Fruit fly (Drosophila melanogaster) whole organism, embryonic: ENCODE results near the gene CG9044.
A peak's percentile ranks its signal among the peaks of the same experiment; 100 is the strongest.

Experiments
- B-H1 ChIP-seq: fragments of 200-800 bp; sonication (Bioruptor generic); IDR thresholded peaks from 3 replicates; pipeline ENCODE4 v1.3.6; 2022; ENCODE audit warnings: missing biosample characterization, missing genetic modification characterization
- CG10267 ChIP-seq: fragments of 200-800 bp; sonication (Bioruptor generic); optimal IDR thresholded peaks from 2 replicates; lab custom pipeline; 2018; ENCODE audit warnings: missing biosample characterization, mild to moderate bottlenecking, missing genetic modification characterization, moderate library complexity
- CG12104 ChIP-seq: fragments of 200-800 bp; sonication (Bioruptor generic); optimal IDR thresholded peaks from 3 replicates; lab custom pipeline; 2016; ENCODE audit warnings: missing biosample characterization, missing genetic modification characterization
- CG13123 ChIP-seq: fragments of 200-800 bp; sonication (Bioruptor generic); optimal IDR thresholded peaks from 2 replicates; lab custom pipeline; 2016; ENCODE audit warnings: missing biosample characterization, missing genetic modification characterization
- CG15073 ChIP-seq: fragments of 200-800 bp; sonication (Bioruptor generic); optimal IDR thresholded peaks from 2 replicates; lab custom pipeline; 2016; ENCODE audit warnings: missing biosample characterization, missing genetic modification characterization
- CG16813 ChIP-seq: fragments of 200-800 bp; sonication (Bioruptor generic); IDR thresholded peaks from 3 replicates; pipeline ENCODE4 v1.3.6; 2022; ENCODE audit warnings: missing biosample characterization, missing genetic modification characterization; ENCODE audit not compliant: partially characterized antibody
- CG17361 ChIP-seq: fragments of 200-800 bp; sonication (Bioruptor generic); IDR thresholded peaks from 3 replicates; pipeline ENCODE4 v1.3.6; 2022; ENCODE audit warnings: missing biosample characterization, missing genetic modification characterization
- CG18262 ChIP-seq: fragments of 200-800 bp; optimal IDR thresholded peaks from 3 replicates; lab custom pipeline; 2019; ENCODE audit warnings: missing biosample characterization, mild to moderate bottlenecking, missing genetic modification characterization, moderate library complexity
- CG2120 ChIP-seq: fragments of 200-800 bp; sonication (Bioruptor generic); optimal IDR thresholded peaks from 3 replicates; lab custom pipeline; 2016; ENCODE audit warnings: missing biosample characterization, missing genetic modification characterization
- CG2199 ChIP-seq: fragments of 200-800 bp; sonication (Bioruptor generic); IDR thresholded peaks from 3 replicates; pipeline ENCODE4 v1.3.6; 2022; ENCODE audit warnings: missing biosample characterization, missing genetic modification characterization
- CG2202 ChIP-seq: fragments of 200-800 bp; sonication (Bioruptor generic); optimal IDR thresholded peaks from 2 replicates; lab custom pipeline; 2018; ENCODE audit warnings: missing biosample characterization, mild to moderate bottlenecking, missing genetic modification characterization
- CG5180 ChIP-seq: fragments of 200-800 bp; sonication (Bioruptor generic); optimal IDR thresholded peaks from 3 replicates; lab custom pipeline; 2017; ENCODE audit warnings: missing biosample characterization, missing genetic modification characterization, mild to moderate bottlenecking, moderate library complexity, missing genetic modification reagents
- CG6272 ChIP-seq: fragments of 200-800 bp; sonication (Bioruptor generic); IDR thresholded peaks from 2 replicates; pipeline ENCODE4 v1.3.6; 2022; ENCODE audit warnings: missing biosample characterization, missing genetic modification characterization
- CG7745 ChIP-seq: fragments of 200-800 bp; sonication (Bioruptor generic); optimal IDR thresholded peaks from 2 replicates; lab custom pipeline; 2018; ENCODE audit warnings: missing biosample characterization, mild to moderate bottlenecking, missing genetic modification characterization, moderate library complexity
- CG7963 ChIP-seq: fragments of 200-800 bp; sonication (Bioruptor generic); IDR thresholded peaks from 3 replicates; pipeline ENCODE4 v1.3.6; 2022; ENCODE audit warnings: missing biosample characterization, missing genetic modification characterization; ENCODE audit not compliant: partially characterized antibody
- CG9932 ChIP-seq: fragments of 200-800 bp; sonication (Bioruptor generic); IDR thresholded peaks from 2 replicates; pipeline ENCODE4 v1.3.6; 2022; ENCODE audit warnings: missing biosample characterization, missing genetic modification characterization
- D19B ChIP-seq: fragments of 200-800 bp; sonication (Bioruptor generic); optimal IDR thresholded peaks from 2 replicates; lab custom pipeline; 2017; ENCODE audit warnings: missing biosample characterization, mild to moderate bottlenecking, missing genetic modification characterization
- Dbx ChIP-seq: fragments of 200-800 bp; sonication (Bioruptor generic); IDR thresholded peaks from 3 replicates; pipeline ENCODE4 v1.3.6; 2022; ENCODE audit warnings: missing biosample characterization, missing genetic modification characterization
- Drgx ChIP-seq: fragments of 200-800 bp; sonication (Bioruptor generic); IDR thresholded peaks from 2 replicates; pipeline ENCODE4 v1.3.6; 2022; ENCODE audit warnings: missing biosample characterization, missing genetic modification characterization
- Ets65A ChIP-seq: fragments of 200-800 bp; sonication (Bioruptor generic); peaks from one replicate; lab custom pipeline; 2016; ENCODE audit warnings: missing biosample characterization, missing genetic modification characterization
- GATAe ChIP-seq: fragments of 200-800 bp; sonication (Bioruptor generic); conservative IDR thresholded peaks from 2 replicates; pipeline ENCODE4 v1.3.6; 2022; ENCODE audit warnings: missing biosample characterization, missing genetic modification characterization
- H2.0 ChIP-seq: fragments of 200-800 bp; sonication (Bioruptor generic); IDR thresholded peaks from 2 replicates; pipeline ENCODE4 v1.3.6; 2022; ENCODE audit warnings: missing biosample characterization, missing genetic modification characterization
- Lhr ChIP-seq: fragments of 200-800 bp; sonication (Bioruptor generic); optimal IDR thresholded peaks from 3 replicates; lab custom pipeline; 2017; ENCODE audit warnings: mild to moderate bottlenecking, missing biosample characterization, missing genetic modification reagents, missing genetic modification characterization
- Lim3 ChIP-seq: fragments of 200-800 bp; sonication (Bioruptor generic); IDR thresholded peaks from 2 replicates; pipeline ENCODE4 v1.3.6; 2022; ENCODE audit warnings: missing biosample characterization, missing genetic modification characterization
- MBD-R2 ChIP-seq: fragments of 200-800 bp; sonication (Bioruptor generic); IDR thresholded peaks from 2 replicates; pipeline ENCODE4 v1.3.6; 2022; ENCODE audit warnings: missing biosample characterization, missing genetic modification characterization
- Usf ChIP-seq: fragments of 200-800 bp; sonication (Bioruptor generic); optimal IDR thresholded peaks from 2 replicates; lab custom pipeline; 2017; ENCODE audit warnings: missing genotype, missing biosample characterization, missing genetic modification characterization
- abd-A ChIP-seq: fragments of 200-800 bp; sonication (Bioruptor generic); optimal IDR thresholded peaks from 3 replicates; lab custom pipeline; 2019; ENCODE audit warnings: missing biosample characterization, mild to moderate bottlenecking, missing genetic modification characterization, moderate library complexity
- ara ChIP-seq: fragments of 200-800 bp; sonication (Bioruptor generic); IDR thresholded peaks from 2 replicates; pipeline ENCODE4 v1.3.6; 2022; ENCODE audit warnings: missing biosample characterization, missing genetic modification characterization
- ato ChIP-seq: fragments of 200-800 bp; sonication (Bioruptor generic); IDR thresholded peaks from 2 replicates; pipeline ENCODE4 v1.3.6; 2022; ENCODE audit warnings: missing biosample characterization, missing genetic modification characterization; ENCODE audit not compliant: partially characterized antibody
- bsh ChIP-seq, 2 experiments: fragments of 200-800 bp; sonication (Bioruptor generic); optimal IDR thresholded peaks; 2 replicates each; lab custom pipeline; 2017 to 2018; ENCODE audit warnings: mild to moderate bottlenecking in 2 of 2, missing biosample characterization in 2 of 2, missing genetic modification characterization in 2 of 2, moderate library complexity in 1 of 2
- chinmo ChIP-seq: fragments of 200-800 bp; sonication (Bioruptor generic); IDR thresholded peaks from 4 replicates; pipeline ENCODE4 v1.3.6; 2022; ENCODE audit warnings: missing biosample characterization, missing genetic modification characterization; ENCODE audit not compliant: partially characterized antibody
- ci ChIP-seq: fragments of 200-800 bp; sonication (Bioruptor generic); IDR thresholded peaks from 3 replicates; pipeline ENCODE4 v1.3.6; 2022; ENCODE audit warnings: missing biosample characterization, missing genetic modification characterization
- ems ChIP-seq: fragments of 200-800 bp; sonication (Bioruptor generic); optimal IDR thresholded peaks from 3 replicates; lab custom pipeline; 2016; ENCODE audit warnings: missing biosample characterization, missing genetic modification characterization
- ewg ChIP-seq: fragments of 200-800 bp; sonication (Bioruptor generic); optimal IDR thresholded peaks from 3 replicates; lab custom pipeline; 2017; ENCODE audit warnings: mild to moderate bottlenecking, missing biosample characterization, missing genetic modification reagents, missing genetic modification characterization
- exex ChIP-seq: fragments of 200-800 bp; sonication (Bioruptor generic); optimal IDR thresholded peaks from 4 replicates; lab custom pipeline; 2018; ENCODE audit warnings: missing biosample characterization, mild to moderate bottlenecking, missing genetic modification characterization, moderate library complexity
- fu2 ChIP-seq: fragments of 200-800 bp; sonication (Bioruptor generic); optimal IDR thresholded peaks from 2 replicates; lab custom pipeline; 2016; ENCODE audit warnings: missing biosample characterization, missing genetic modification characterization
- hb ChIP-seq: fragments of 200-800 bp; sonication (Bioruptor generic); IDR thresholded peaks from 3 replicates; pipeline ENCODE4 v1.3.6; 2022; ENCODE audit warnings: missing biosample characterization, missing genetic modification characterization; ENCODE audit not compliant: partially characterized antibody
- lola ChIP-seq, 3 experiments: fragments of >200 bp in 2 of 3; fragments of 200-800 bp in 1 of 3; sonication (Bioruptor generic) in 1 of 3; optimal IDR thresholded peaks; 2 replicates each; lab custom pipeline; 2017 to 2019; ENCODE audit warnings: missing biosample characterization in 3 of 3, missing genetic modification characterization in 3 of 3, mild to moderate bottlenecking in 1 of 3, moderate library complexity in 1 of 3
- nom ChIP-seq: fragments of 200-800 bp; sonication (Bioruptor generic); optimal IDR thresholded peaks from 2 replicates; lab custom pipeline; 2017; ENCODE audit warnings: missing biosample characterization, missing genetic modification characterization, mild to moderate bottlenecking, moderate library complexity, missing genetic modification reagents
- otp ChIP-seq: fragments of 200-800 bp; sonication (Bioruptor generic); IDR thresholded peaks from 3 replicates; pipeline ENCODE4, ENCODE4 v1.3.6; 2022; ENCODE audit warnings: missing biosample characterization, missing genetic modification characterization
- ranshi ChIP-seq: fragments of 200-800 bp; sonication (Bioruptor generic); IDR thresholded peaks from 2 replicates; pipeline ENCODE4 v1.3.6; 2022; ENCODE audit warnings: missing biosample characterization, missing genetic modification characterization
- run ChIP-seq: fragments of 200-800 bp; sonication (Bioruptor generic); optimal IDR thresholded peaks from 3 replicates; lab custom pipeline; 2018; ENCODE audit warnings: missing biosample characterization, mild to moderate bottlenecking, missing genetic modification characterization
- sim ChIP-seq: fragments of 200-800 bp; sonication (Bioruptor generic); IDR thresholded peaks from 2 replicates; pipeline ENCODE4 v1.3.6; 2022; ENCODE audit warnings: missing biosample characterization, missing genetic modification characterization
- sug ChIP-seq: fragments of 200-800 bp; optimal IDR thresholded peaks from 2 replicates; lab custom pipeline; 2019; ENCODE audit warnings: missing biosample characterization, mild to moderate bottlenecking, missing genetic modification characterization, moderate library complexity
- tin ChIP-seq: fragments of 200-800 bp; sonication (Bioruptor generic); optimal IDR thresholded peaks from 3 replicates; lab custom pipeline; 2016; ENCODE audit warnings: missing biosample characterization, missing genetic modification characterization

CG9044 gene

DNA sequence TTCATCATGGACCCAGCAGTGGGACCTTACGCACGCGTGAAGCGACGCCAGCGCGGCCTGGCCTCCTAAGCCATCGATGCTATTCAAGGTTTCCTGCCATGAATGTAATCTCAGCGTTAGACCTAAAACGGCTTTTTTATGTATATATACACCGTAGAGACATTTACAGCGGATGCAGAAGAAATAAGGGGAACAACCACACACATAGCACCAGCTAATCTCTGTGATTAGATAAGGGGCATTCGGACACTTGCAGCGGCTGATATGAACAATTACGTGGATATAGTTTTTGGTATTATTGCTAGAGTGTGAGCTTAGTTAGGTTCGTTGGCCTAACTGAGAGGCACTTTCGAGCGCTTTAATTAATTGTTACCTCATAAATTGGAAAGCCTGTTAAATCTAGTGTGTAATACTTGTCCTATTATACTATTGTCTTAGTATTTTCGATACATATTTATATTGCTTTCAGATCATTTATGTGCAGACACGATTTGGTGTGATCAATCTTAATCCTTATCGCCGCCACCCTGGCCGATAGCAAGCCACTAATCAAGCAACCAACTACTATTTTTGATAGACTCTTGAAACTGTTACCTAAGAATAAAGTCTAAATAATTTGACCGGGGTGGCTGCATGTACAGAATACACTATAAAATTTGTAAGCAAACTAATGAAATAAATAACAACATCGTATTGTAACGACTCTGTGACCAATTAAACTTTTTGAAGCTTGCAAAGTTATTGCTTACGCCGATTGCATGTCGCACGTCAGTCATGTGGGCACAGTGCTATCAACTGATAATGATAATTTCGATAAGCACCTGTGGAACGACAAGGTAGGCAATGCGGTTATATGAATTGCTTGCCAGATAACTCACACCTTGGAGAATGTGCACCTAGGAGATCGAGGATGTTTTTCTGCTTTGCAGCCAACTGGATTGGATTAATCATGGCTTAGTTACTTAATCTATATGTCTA is 39.2 kb downstream of the CG9044 start (continued):
- TF ChIP-seq CG9932 (no peak), chinmo (GFP tag; lab: Robert Waterston, UW) (peak; percentile 53; the same call in 1 of the 4 replicates), otp (GFP tag; lab: Robert Waterston, UW) (no peak), exex (tag; lab: Kevin White, UChicago) (peak; percentile 78), fu2 (no peak), hb (GFP tag; lab: Robert Waterston, UW) (no peak), ems (GFP tag; lab: Kevin White, UChicago) (no peak), GATAe (GFP tag; lab: Robert Waterston, UW) (peak; percentile 64; the same call in 1 of the 2 replicates), CG16813 (GFP tag; lab: Robert Waterston, UW) (no peak), Lhr (GFP tag; lab: Kevin White, UChicago) (no peak), ara (GFP tag; lab: Robert Waterston, UW) (0 out of 2 replicates have a peak, but pooled peaks have one; percentile 31), CG18262 (no peak), B-H1 (no peak), CG2199 (GFP tag; lab: Robert Waterston, UW) (peak; percentile 77; the same call in 1 of the 3 replicates), sug (peak; percentile 40), Ets65A (GFP tag; lab: Kevin White, UChicago) (peak; percentile 61), Dbx (peak; percentile 16; the same call in 1 of the 3 replicates), ci (GFP tag; lab: Robert Waterston, UW) (0 out of 3 replicates have a peak, but pooled peaks have one; percentile 21)

DNA sequence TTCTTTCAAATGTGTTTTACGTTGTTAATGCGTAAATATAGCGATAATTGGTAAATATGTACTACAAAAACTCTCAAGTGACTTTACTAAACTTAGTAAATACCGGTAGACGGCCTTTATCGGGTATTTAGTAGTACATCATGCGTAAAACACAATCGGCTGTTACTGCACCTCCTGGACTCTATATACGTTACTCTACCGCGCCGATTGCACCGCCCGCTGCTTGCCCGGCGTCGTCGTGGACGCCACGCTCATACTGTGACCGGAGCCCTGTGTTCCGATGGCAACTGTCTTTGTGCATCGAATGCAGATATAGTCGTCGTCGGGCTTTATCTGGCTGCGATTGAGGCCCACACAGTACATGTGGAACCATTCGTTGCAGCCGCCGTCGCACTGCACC is 41.2 kb downstream of the CG9044 start:
- TF ChIP-seq CG17361 (GFP tag; lab: Robert Waterston, UW) (no peak), CG7963 (0 out of 3 replicates have a peak, but pooled peaks have one; percentile 31), D19B (GFP tag; lab: Kevin White, UChicago) (no peak), CG13123 (GFP tag; lab: Kevin White, UChicago) (no peak), ato (GFP tag; lab: Robert Waterston, UW) (no peak), CG15073 (GFP tag; lab: Kevin White, UChicago) (no peak), tin (no peak), nom (peak; percentile 58)

DNA sequence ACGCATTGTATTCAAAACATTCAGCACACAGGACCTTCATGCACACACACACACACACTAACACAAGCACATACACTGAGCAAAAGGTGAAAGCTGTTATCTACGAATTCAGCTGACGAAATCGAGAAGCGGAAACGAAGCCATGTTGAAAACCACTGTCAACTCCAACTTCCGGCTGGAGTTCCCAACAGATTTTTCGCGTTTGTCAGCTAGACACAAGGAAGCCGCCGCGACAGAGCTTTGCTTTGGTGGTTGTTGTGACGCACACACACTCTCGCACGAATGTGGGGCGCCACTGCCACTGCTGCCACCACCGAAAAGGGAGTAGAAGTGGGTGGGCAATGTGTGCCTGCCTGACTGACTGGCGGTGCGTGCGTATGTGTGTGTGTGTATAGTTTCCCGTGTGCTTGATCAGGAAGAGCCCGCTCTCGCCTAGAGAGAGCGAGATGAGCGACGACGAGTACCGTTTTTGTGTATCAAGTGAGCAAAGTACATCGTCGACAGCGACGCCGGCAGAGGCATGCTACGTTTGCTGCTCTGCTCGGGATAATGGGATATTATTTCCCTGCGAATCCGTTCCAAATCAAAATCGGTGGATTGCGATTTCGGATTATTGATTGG is 48.5 kb downstream of the CG9044 start:
- TF ChIP-seq Drgx (no peak), Usf (GFP tag; lab: Kevin White, UChicago) (no peak), abd-A (tag; lab: Kevin White, UChicago) (no peak), CG5180 (peak; percentile 72), CG2202 (tag; lab: Kevin White, UChicago) (peak; percentile 48), ranshi (GFP tag; lab: Robert Waterston, UW) (peak; percentile 23; the same call in 1 of the 2 replicates), CG2120 (GFP tag; lab: Kevin White, UChicago) (no peak), Lim3 (GFP tag; lab: Robert Waterston, UW) (no peak), lola (GFP tag; optimal IDR thresholded peaks at IDR 0.05; lab: Kevin White, UChicago) (peak in 1 of 3 experiments; percentile 44), CG10267 (tag; lab: Kevin White, UChicago) (peak; percentile 39), sim (GFP tag; lab: Robert Waterston, UW) (no peak), D19B (GFP tag; lab: Kevin White, UChicago) (no peak), H2.0 (no peak), CG6272 (GFP tag; lab: Robert Waterston, UW) (no peak), bsh (GFP tag; optimal IDR thresholded peaks at IDR 0.05; lab: Kevin White, UChicago) (peak; percentile 13 to 56), MBD-R2 (GFP tag; lab: Robert Waterston, UW) (no peak), CG12104 (GFP tag; lab: Kevin White, UChicago) (no peak), run (tag; lab: Kevin White, UChicago) (peak; percentile 68), CG7745 (tag; lab: Kevin White, UChicago) (no peak), ewg (GFP tag; lab: Kevin White, UChicago) (peak; percentile 18)
